Worm (Caenorhabditis elegans): Measurements from ENCODE around the gene C06E4.3.

C06E4.3 gene

ce11 chrIV:7235382-7235917 lies 25.2 kb upstream of the C06E4.3 start (continued):
- no peak for TF ChIP-seq pha-4 (GFP tag; IDR thresholded peaks at IDR 0.05)
- no peak for TF ChIP-seq pha-4 (tag; optimal IDR thresholded peaks at IDR 0.05)
- TF ChIP-seq rbr-2 (tag; optimal IDR thresholded peaks at IDR 0.05) = peak; percentile 64
- TF ChIP-seq nhr-11 (tag; optimal IDR thresholded peaks at IDR 0.05) = peak; percentile 57
- TF ChIP-seq mxl-3 (GFP tag; optimal IDR thresholded peaks at IDR 0.05) = no peak
- peak; percentile 96 for TF ChIP-seq pqm-1 (tag; optimal IDR thresholded peaks at IDR 0.05)
- TF ChIP-seq daf-19 (GFP tag; conservative IDR thresholded peaks at IDR 0.05) = no peak
- TF ChIP-seq php-3 (GFP tag; IDR thresholded peaks at IDR 0.05) = peak; percentile 62; the same call in 1 of the 2 replicates
- no peak for TF ChIP-seq ZK337.2 (GFP tag; IDR thresholded peaks at IDR 0.05)
- TF ChIP-seq T26A8.4 (GFP tag; IDR thresholded peaks at IDR 0.05) = 0 out of 2 replicates have a peak, but pooled peaks have one; percentile 41
- TF ChIP-seq hlh-30 (tag; optimal IDR thresholded peaks at IDR 0.05; ENCODE audit: insufficient read depth) = peak; percentile 16
- peak; percentile 4 for TF ChIP-seq F37D6.2 (tag; optimal IDR thresholded peaks at IDR 0.05)
- no peak for TF ChIP-seq snpc-4 (tag; optimal IDR thresholded peaks at IDR 0.05)
- TF ChIP-seq egl-27 (tag; optimal IDR thresholded peaks at IDR 0.05) = no peak
- no peak for TF ChIP-seq nhr-10 (tag; optimal IDR thresholded peaks at IDR 0.05)
- TF ChIP-seq daf-8 (GFP tag; IDR thresholded peaks at IDR 0.05) = no peak
- peak; percentile 78 for TF ChIP-seq dve-1 (tag; optimal IDR thresholded peaks at IDR 0.05; ENCODE audit: insufficient read depth)
- peak; percentile 46; the same call in 1 of the 2 replicates for TF ChIP-seq lin-1 (GFP tag; IDR thresholded peaks at IDR 0.05)
- no peak for TF ChIP-seq zip-11 (GFP tag; IDR thresholded peaks at IDR 0.05)
- TF ChIP-seq dmd-6 (GFP tag; IDR thresholded peaks at IDR 0.05) = peak; percentile 69; the same call in 1 of the 2 replicates
- TF ChIP-seq daf-16 (GFP tag; optimal IDR thresholded peaks at IDR 0.05) = peak in 1 of 2 experiments; percentile 43
- peak; percentile 18 for TF ChIP-seq daf-16 (tag; optimal IDR thresholded peaks at IDR 0.05)
- TF ChIP-seq hlh-11 (tag; optimal IDR thresholded peaks at IDR 0.05) = peak; percentile 77

- TF ChIP-seq hlh-11 (tag; optimal IDR thresholded peaks at IDR 0.05) (peak; percentile 20), lsy-2 (tag; optimal IDR thresholded peaks at IDR 0.05) (peak in 1 of 2 experiments; percentile 26), php-3 (GFP tag; IDR thresholded peaks at IDR 0.05) (0 out of 2 replicates have a peak, but pooled peaks have one; percentile 7), saeg-2 (GFP tag; IDR thresholded peaks at IDR 0.05) (no peak), pqm-1 (tag; optimal IDR thresholded peaks at IDR 0.05) (no peak), mxl-3 (GFP tag; optimal IDR thresholded peaks at IDR 0.05) (peak; percentile 52), nhr-48 (tag; optimal IDR thresholded peaks at IDR 0.05) (peak; percentile 31), unc-62 (GFP tag; optimal IDR thresholded peaks at IDR 0.05 in 1 of 2) (peak in 1 of 2 experiments; percentile 17), unc-62 (tag; optimal IDR thresholded peaks at IDR 0.05) (no peak), daf-12 (tag; optimal IDR thresholded peaks at IDR 0.05) (no peak)
These were observed 24.4 kb upstream of the C06E4.3 start for ce11 chrIV:7236248-7236772.

- TF ChIP-seq fkh-10 (GFP tag; optimal IDR thresholded peaks at IDR 0.05) = no peak
- TF ChIP-seq nhr-11 (tag; optimal IDR thresholded peaks at IDR 0.05) = no peak
- TF ChIP-seq Y5F2A.4 (GFP tag; optimal IDR thresholded peaks at IDR 0.05) = no peak
- TF ChIP-seq lin-13 (GFP tag; optimal IDR thresholded peaks at IDR 0.05) = no peak
- TF ChIP-seq snpc-4 (tag; optimal IDR thresholded peaks at IDR 0.05) = no peak
- no peak for TF ChIP-seq lin-39 (tag; optimal IDR thresholded peaks at IDR 0.05)
- TF ChIP-seq sdz-12 (GFP tag; optimal IDR thresholded peaks at IDR 0.05) = no peak
- TF ChIP-seq ama-1 (optimal IDR thresholded peaks at IDR 0.05) = no peak
- no peak for TF ChIP-seq gei-8 (GFP tag; optimal IDR thresholded peaks at IDR 0.05)
- TF ChIP-seq lin-1 (GFP tag; IDR thresholded peaks at IDR 0.05) = peak; percentile 65; the same call in 1 of the 2 replicates
- no peak for TF ChIP-seq dmd-8 (GFP tag; IDR thresholded peaks at IDR 0.05)
- TF ChIP-seq zip-2 (tag; optimal IDR thresholded peaks at IDR 0.05) = no peak
- no peak for TF ChIP-seq ZK337.2 (GFP tag; IDR thresholded peaks at IDR 0.05)
- no peak for TF ChIP-seq fos-1 (tag; optimal IDR thresholded peaks at IDR 0.05)
- no peak for TF ChIP-seq F10B5.3 (tag; optimal IDR thresholded peaks at IDR 0.05)
- no peak for TF ChIP-seq jun-1 (tag; optimal IDR thresholded peaks at IDR 0.05)
- no peak for TF ChIP-seq set-16 (GFP tag; IDR thresholded peaks at IDR 0.05)
- no peak for TF ChIP-seq ztf-11 (tag; optimal IDR thresholded peaks at IDR 0.05)
- TF ChIP-seq Y105C5A.15 (GFP tag; IDR thresholded peaks at IDR 0.05) = no peak
- no peak for TF ChIP-seq zfp-3 (GFP tag; conservative IDR thresholded peaks at IDR 0.05)
- no peak for TF ChIP-seq nhr-25 (tag; optimal IDR thresholded peaks at IDR 0.05; ENCODE audit: borderline replicate concordance, insufficient read depth)
- TF ChIP-seq nhr-48 (tag; optimal IDR thresholded peaks at IDR 0.05) = no peak
- TF ChIP-seq snpc-1.2 (GFP tag; IDR thresholded peaks at IDR 0.05) = no peak
- TF ChIP-seq zag-1 (tag; optimal IDR thresholded peaks at IDR 0.05) = no peak
These were observed 22.9 kb upstream of the C06E4.3 start, which contains the start of gene elo-3 for ce11 chrIV:7237668-7238214. Gene elo-3, plus strand, starts transcription at chrIV:7237718.

Measured in whole organism, L4 larva.